Worm (Caenorhabditis elegans) whole organism, L2 larva: ENCODE data around the gene C18H7.4.

Experiments used
- F13H6.1 ChIP-seq: sonication (generic microtip); optimal IDR thresholded peaks from 2 replicates; lab custom pipeline; 2016; ENCODE audit warnings: missing genetic modification characterization, missing compliant biosample characterization
- Y55F3AM.14 ChIP-seq: fragments of 200-800 bp; sonication (Bioruptor generic); optimal IDR thresholded peaks from 2 replicates; lab custom pipeline; 2018; ENCODE audit warnings: mild to moderate bottlenecking, missing genetic modification characterization, missing compliant biosample characterization
- ZK546.5 ChIP-seq: sonication (generic microtip); optimal IDR thresholded peaks from 2 replicates; lab custom pipeline; 2017; ENCODE audit warnings: missing biosample characterization, missing genetic modification characterization
- alr-1 ChIP-seq: fragments of 150-350 bp; optimal IDR thresholded peaks from 2 replicates; lab custom pipeline; 2014; ENCODE audit warnings: missing biosample characterization, missing genetic modification characterization
- aly-2 ChIP-seq: fragments of 150-350 bp; optimal IDR thresholded peaks from 2 replicates; lab custom pipeline; 2014; ENCODE audit warnings: missing biosample characterization, missing genetic modification characterization
- blmp-1 ChIP-seq: sonication (generic microtip); optimal IDR thresholded peaks from 2 replicates; lab custom pipeline; 2017; ENCODE audit warnings: missing genetic modification characterization, mild to moderate bottlenecking, missing compliant biosample characterization, antibody characterized with exemption, moderate library complexity; ENCODE audit not compliant: insufficient read depth
- ceh-16 ChIP-seq: fragments of 150-350 bp; optimal IDR thresholded peaks from 2 replicates; lab custom pipeline; 2014; ENCODE audit warnings: missing biosample characterization, missing genetic modification characterization
- ceh-82 ChIP-seq: fragments of 150-350 bp; optimal IDR thresholded peaks from 2 replicates; lab custom pipeline; 2014; ENCODE audit warnings: missing biosample characterization, missing genetic modification characterization
- crh-2 ChIP-seq: sonication (generic microtip); optimal IDR thresholded peaks from 2 replicates; lab custom pipeline; 2017; ENCODE audit warnings: missing biosample characterization, missing genetic modification characterization
- elt-1 ChIP-seq: fragments of 150-350 bp; optimal IDR thresholded peaks from 2 replicates; lab custom pipeline; 2014; ENCODE audit warnings: missing biosample characterization, missing genetic modification characterization
- fos-1 ChIP-seq: fragments of 150-350 bp; optimal IDR thresholded peaks from 2 replicates; lab custom pipeline; 2014; ENCODE audit warnings: missing biosample characterization, missing genetic modification characterization
- gmeb-1 ChIP-seq: fragments of 150-350 bp; optimal IDR thresholded peaks from 2 replicates; lab custom pipeline; 2014; ENCODE audit warnings: missing biosample characterization, missing genetic modification characterization
- lin-11 ChIP-seq: fragments of 150-350 bp; sonication (generic microtip); optimal IDR thresholded peaks from 2 replicates; lab custom pipeline; 2014; ENCODE audit warnings: missing biosample characterization, missing genetic modification characterization, inconsistent platforms, mixed read lengths
- lin-39 ChIP-seq: fragments of 150-350 bp; optimal IDR thresholded peaks from 2 replicates; lab custom pipeline; 2014; ENCODE audit warnings: missing biosample characterization, missing genetic modification reagents, missing genetic modification characterization
- lsy-2 ChIP-seq, 2 experiments: fragments of 150-350 bp in 1 of 2; sonication (generic microtip) in 1 of 2; optimal IDR thresholded peaks; 2 replicates each; lab custom pipeline; 2014 to 2017; ENCODE audit warnings: missing biosample characterization in 2 of 2, missing genetic modification characterization in 2 of 2
- mab-5 ChIP-seq: fragments of 150-350 bp; optimal IDR thresholded peaks from 2 replicates; lab custom pipeline; 2014; ENCODE audit warnings: missing biosample characterization, missing genetic modification characterization
- mbf-1 ChIP-seq: sonication (generic microtip); optimal IDR thresholded peaks from 2 replicates; lab custom pipeline; 2017; ENCODE audit warnings: missing biosample characterization, missing genetic modification characterization
- mdl-1 ChIP-seq, 2 experiments: fragments of 150-350 bp in 1 of 2; sonication (generic microtip) in 1 of 2; optimal IDR thresholded peaks; 2 replicates each; lab custom pipeline; 2017; ENCODE audit warnings: missing biosample characterization in 2 of 2, missing genetic modification characterization in 2 of 2
- nhr-10 ChIP-seq: sonication (generic microtip); optimal IDR thresholded peaks from 2 replicates; lab custom pipeline; 2017; ENCODE audit warnings: missing biosample characterization, missing genetic modification characterization
- nhr-11 ChIP-seq: fragments of 150-350 bp; optimal IDR thresholded peaks from 2 replicates; lab custom pipeline; 2014; ENCODE audit warnings: missing biosample characterization, missing genetic modification characterization
- nhr-12 ChIP-seq: fragments of 150-350 bp; optimal IDR thresholded peaks from 2 replicates; lab custom pipeline; 2014; ENCODE audit warnings: missing biosample characterization, missing genetic modification characterization
- nhr-129 ChIP-seq: fragments of 150-350 bp; optimal IDR thresholded peaks from 2 replicates; lab custom pipeline; 2014; ENCODE audit warnings: missing biosample characterization, missing genetic modification characterization
- nhr-21 ChIP-seq: fragments of 150-350 bp; optimal IDR thresholded peaks from 2 replicates; lab custom pipeline; 2014; ENCODE audit warnings: missing biosample characterization, missing genetic modification characterization
- nhr-23 ChIP-seq: fragments of 150-350 bp; optimal IDR thresholded peaks from 2 replicates; lab custom pipeline; 2014; ENCODE audit warnings: missing biosample characterization, missing genetic modification reagents, missing genetic modification characterization
- nhr-237 ChIP-seq: fragments of 150-350 bp; optimal IDR thresholded peaks from 2 replicates; lab custom pipeline; 2014; ENCODE audit warnings: missing biosample characterization, missing genetic modification characterization
- nhr-25 ChIP-seq: fragments of 150-350 bp; sonication (generic microtip); optimal IDR thresholded peaks from 3 replicates; lab custom pipeline; 2014; ENCODE audit warnings: missing biosample characterization, missing genetic modification characterization
- nhr-6 ChIP-seq: fragments of 150-350 bp; optimal IDR thresholded peaks from 2 replicates; lab custom pipeline; 2014; ENCODE audit warnings: missing biosample characterization, missing genetic modification characterization
- peb-1 ChIP-seq: fragments of 150-350 bp; optimal IDR thresholded peaks from 2 replicates; lab custom pipeline; 2014; ENCODE audit warnings: missing biosample characterization, missing genetic modification characterization
- sem-4 ChIP-seq: fragments of 150-350 bp; optimal IDR thresholded peaks from 2 replicates; lab custom pipeline; 2014; ENCODE audit warnings: missing biosample characterization, missing genetic modification reagents, missing genetic modification characterization
- sma-3 ChIP-seq: sonication (generic microtip); optimal IDR thresholded peaks from 2 replicates; lab custom pipeline; 2016; ENCODE audit warnings: missing genetic modification reagents, missing genetic modification characterization, missing compliant biosample characterization
- sma-9 ChIP-seq, 2 experiments: fragments of 150-350 bp in 1 of 2; sonication (generic microtip) in 1 of 2; optimal IDR thresholded peaks; 2 replicates each; lab custom pipeline; 2014 to 2016; ENCODE audit warnings: missing genetic modification characterization in 2 of 2, mild to moderate bottlenecking in 1 of 2, missing biosample characterization in 1 of 2, missing compliant biosample characterization in 1 of 2, missing genetic modification reagents in 1 of 2, moderate library complexity in 1 of 2
- unc-39 ChIP-seq: fragments of 150-350 bp; optimal IDR thresholded peaks from 2 replicates; lab custom pipeline; 2014; ENCODE audit warnings: missing biosample characterization, missing genetic modification characterization
- unc-55 ChIP-seq: fragments of 150-350 bp; sonication (generic microtip); optimal IDR thresholded peaks from 3 replicates; lab custom pipeline; 2014; ENCODE audit warnings: missing biosample characterization, missing genetic modification reagents, missing genetic modification characterization
- zag-1 ChIP-seq: fragments of 150-350 bp; optimal IDR thresholded peaks from 2 replicates; lab custom pipeline; 2014; ENCODE audit warnings: missing biosample characterization, missing genetic modification characterization
- ztf-1 ChIP-seq: fragments of 200-800 bp; sonication (Bioruptor generic); conservative IDR thresholded peaks from 2 replicates; pipeline ENCODE4 v1.3.6; 2022; ENCODE audit warnings: missing genetic modification characterization, missing compliant biosample characterization
- ztf-11 ChIP-seq: sonication (generic microtip); optimal IDR thresholded peaks from 2 replicates; lab custom pipeline; 2017; ENCODE audit warnings: missing biosample characterization, missing genetic modification characterization
- ztf-4 ChIP-seq: fragments of 150-350 bp; optimal IDR thresholded peaks from 2 replicates; lab custom pipeline; 2014; ENCODE audit warnings: missing biosample characterization, missing genetic modification characterization

C18H7.4 gene

DNA sequence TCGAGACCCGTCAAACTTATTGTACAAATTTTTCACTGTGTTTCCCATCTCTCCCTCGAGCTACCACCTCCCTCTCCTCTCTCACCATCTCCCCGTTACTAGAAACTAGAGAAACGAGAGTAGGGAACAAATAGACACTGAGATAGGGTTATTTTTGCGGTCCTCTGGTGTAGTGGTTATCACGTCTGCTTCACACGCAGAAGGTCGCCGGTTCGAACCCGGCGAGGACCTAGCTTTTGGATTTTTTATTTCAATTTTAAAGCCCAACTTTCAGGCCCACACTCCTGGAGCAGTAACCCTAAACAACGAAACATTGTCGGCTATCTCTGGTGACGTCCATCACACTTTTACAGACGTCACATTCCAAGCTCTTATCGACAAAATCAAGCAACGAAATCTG lies 27.2 kb downstream of the C18H7.4 start (continued):
- TF ChIP-seq sma-3 (GFP tag; lab: Kevin White, UChicago) (peak; percentile 37), sma-9 (GFP tag; optimal IDR thresholded peaks at IDR 0.05; lab: Kevin White, UChicago) (no peak), sma-9 (tag; optimal IDR thresholded peaks at IDR 0.05; lab: Kevin White, UChicago) (no peak), ceh-82 (tag; lab: Kevin White, UChicago) (no peak), F13H6.1 (tag; lab: Kevin White, UChicago) (no peak), elt-1 (tag; lab: Kevin White, UChicago) (no peak), lin-11 (peak; percentile 51), nhr-25 (tag; lab: Kevin White, UChicago) (no peak), nhr-23 (no peak), ztf-4 (tag; lab: Kevin White, UChicago) (no peak), sem-4 (no peak), alr-1 (no peak), aly-2 (tag; lab: Kevin White, UChicago) (no peak), mdl-1 (tag; optimal IDR thresholded peaks at IDR 0.05; lab: Kevin White, UChicago) (no peak), lin-39 (tag; lab: Kevin White, UChicago) (no peak), mbf-1 (tag; lab: Kevin White, UChicago) (no peak), unc-39 (tag; lab: Kevin White, UChicago) (no peak)

DNA sequence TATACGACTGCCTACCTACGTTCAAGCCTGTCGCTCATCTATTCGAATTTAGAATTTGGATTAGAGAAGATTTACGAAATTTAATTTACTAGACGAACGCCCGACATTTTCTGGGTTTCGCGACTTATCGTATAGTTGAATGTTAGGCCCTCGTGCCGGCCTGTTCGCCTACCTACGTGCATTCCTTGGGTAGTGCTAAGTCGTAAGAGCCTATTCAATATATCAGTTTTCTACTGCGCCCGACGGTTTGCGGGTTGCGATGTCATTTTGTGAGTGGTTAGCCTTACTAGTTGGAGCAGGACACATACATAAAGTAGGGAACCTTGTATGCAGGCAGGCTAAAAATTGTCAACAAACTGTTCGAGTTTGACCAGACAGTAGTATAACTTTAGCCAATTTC lies 29.9 kb downstream of the C18H7.4 start:
- TF ChIP-seq mdl-1 (tag; optimal IDR thresholded peaks at IDR 0.05; lab: Kevin White, UChicago) (no peak), ZK546.5 (no peak), zag-1 (no peak), Y55F3AM.14 (GFP tag; lab: Kevin White, UChicago) (no peak), sem-4 (no peak), nhr-12 (no peak)
- TF ChIP-seq, all 48 proteins: peak for 0

DNA sequence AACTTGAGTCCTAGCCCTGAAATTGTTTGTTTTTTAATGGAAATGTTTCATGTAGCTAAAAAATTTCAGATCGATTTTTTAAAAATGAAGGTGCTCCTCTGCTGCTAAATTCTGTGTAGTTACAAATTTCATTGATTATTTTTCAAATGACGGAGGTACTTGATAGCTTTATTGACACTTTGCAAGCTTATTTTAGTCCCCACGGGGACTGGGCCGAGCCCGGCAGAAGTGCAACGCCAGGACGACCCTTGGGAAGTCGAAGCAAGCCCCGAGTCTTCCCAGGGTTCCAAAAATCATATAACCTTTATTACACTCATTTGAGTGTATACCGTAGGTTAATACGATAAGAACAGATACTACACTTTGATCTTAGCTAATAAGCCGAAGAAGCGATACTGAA lies 30.7 kb downstream of the C18H7.4 start:
- TF ChIP-seq ztf-11 (no peak), sem-4 (no peak), gmeb-1 (no peak), mab-5 (tag; lab: Kevin White, UChicago) (no peak), nhr-21 (tag; lab: Kevin White, UChicago) (no peak), fos-1 (no peak), zag-1 (no peak), blmp-1 (tag; lab: Kevin White, UChicago) (no peak), mbf-1 (tag; lab: Kevin White, UChicago) (no peak), unc-55 (GFP tag; lab: Kevin White, UChicago) (no peak), lsy-2 (tag; optimal IDR thresholded peaks at IDR 0.05; lab: Kevin White, UChicago) (no peak), elt-1 (tag; lab: Kevin White, UChicago) (no peak), sma-9 (GFP tag; optimal IDR thresholded peaks at IDR 0.05; lab: Kevin White, UChicago) (no peak), sma-9 (tag; optimal IDR thresholded peaks at IDR 0.05; lab: Kevin White, UChicago) (no peak), ZK546.5 (no peak), Y55F3AM.14 (GFP tag; lab: Kevin White, UChicago) (no peak), unc-39 (tag; lab: Kevin White, UChicago) (no peak)

DNA sequence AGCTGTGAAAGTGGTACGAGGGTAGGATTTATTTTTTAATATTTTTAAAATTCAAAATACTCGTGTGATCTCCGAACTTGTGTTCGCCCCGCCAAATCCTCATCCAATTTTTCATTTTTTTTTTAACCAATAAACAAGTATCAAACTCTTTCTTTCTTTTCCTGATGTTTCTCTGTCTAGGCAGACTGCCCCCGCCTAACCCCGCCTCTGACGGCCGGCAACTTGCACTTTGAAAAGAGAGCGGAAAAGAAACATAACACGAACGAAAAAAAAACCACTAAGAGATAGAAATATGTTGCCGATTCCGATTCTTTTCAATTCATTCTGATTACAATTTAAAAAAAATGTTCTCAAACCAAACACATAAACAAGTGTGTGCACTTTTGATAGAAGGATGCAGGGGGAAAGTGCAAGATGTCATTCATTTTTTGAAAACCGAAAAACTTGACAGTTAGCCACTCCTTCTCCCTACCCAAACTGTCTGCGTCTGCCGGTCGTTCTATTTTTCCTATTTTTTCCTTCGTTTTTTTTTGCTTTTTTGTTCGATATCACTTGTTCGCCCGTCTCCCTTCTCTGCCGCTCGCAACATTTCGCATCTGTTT lies 32.9 kb downstream of the C18H7.4 start:
- no peak for TF ChIP-seq ztf-1
- no peak for TF ChIP-seq nhr-237
- no peak for TF ChIP-seq peb-1 (tag; lab: Kevin White, UChicago)
- TF ChIP-seq crh-2, result no peak
- TF ChIP-seq nhr-11 (tag; lab: Kevin White, UChicago), result no peak
- no peak for TF ChIP-seq nhr-129 (tag; lab: Kevin White, UChicago)
- no peak for TF ChIP-seq unc-39 (tag; lab: Kevin White, UChicago)
- no peak for TF ChIP-seq gmeb-1
- TF ChIP-seq lin-11, result no peak
- no peak for TF ChIP-seq nhr-10 (tag; lab: Kevin White, UChicago)
- no peak for TF ChIP-seq mdl-1 (tag; optimal IDR thresholded peaks at IDR 0.05; lab: Kevin White, UChicago)
- TF ChIP-seq ceh-16 (tag; lab: Kevin White, UChicago), result no peak
- no peak for TF ChIP-seq sma-9 (GFP tag; optimal IDR thresholded peaks at IDR 0.05; lab: Kevin White, UChicago)
- TF ChIP-seq sma-9 (tag; optimal IDR thresholded peaks at IDR 0.05; lab: Kevin White, UChicago), result no peak
- TF ChIP-seq nhr-6 (tag; lab: Kevin White, UChicago), result no peak
- TF ChIP-seq ceh-82 (tag; lab: Kevin White, UChicago), result no peak
- TF ChIP-seq sem-4, result no peak
- TF ChIP-seq mbf-1 (tag; lab: Kevin White, UChicago), result no peak
- no peak for TF ChIP-seq aly-2 (tag; lab: Kevin White, UChicago)
- TF ChIP-seq zag-1, result no peak
- no peak for TF ChIP-seq nhr-21 (tag; lab: Kevin White, UChicago)
